Fruit fly (Drosophila melanogaster) whole organism: Measurements from ENCODE around the gene yellow-b.

Experiments
- CG8478 ChIP-seq: fragments of >200 bp; optimal IDR thresholded peaks from 2 replicates; lab custom pipeline; 2018; ENCODE audit warnings: inconsistent platforms
- Dll ChIP-seq: fragments of >200 bp; optimal IDR thresholded peaks from 2 replicates; lab custom pipeline; 2017
- EcR ChIP-seq, 2 experiments: fragments of >200 bp; optimal IDR thresholded peaks; 2 replicates each; lab custom pipeline; 2017; ENCODE audit warnings: missing biosample characterization in 2 of 2, missing genetic modification characterization in 2 of 2, missing genetic modification reagents in 2 of 2
- pan ChIP-seq: fragments of >200 bp; optimal IDR thresholded peaks from 2 replicates; lab custom pipeline; 2017
- psq ChIP-seq: fragments of >200 bp; optimal IDR thresholded peaks from 2 replicates; lab custom pipeline; 2017
- usp ChIP-seq: fragments of >200 bp; optimal IDR thresholded peaks from 2 replicates; lab custom pipeline; 2017; ENCODE audit warnings: missing biosample characterization, missing genetic modification characterization, mixed read lengths

The yellow-b gene

dm6 chr2L:16718446-16719173 is 35.5 kb upstream of the yellow-b start:
- no peak for TF ChIP-seq CG8478 (lab: Kevin White, UChicago)

DNA sequence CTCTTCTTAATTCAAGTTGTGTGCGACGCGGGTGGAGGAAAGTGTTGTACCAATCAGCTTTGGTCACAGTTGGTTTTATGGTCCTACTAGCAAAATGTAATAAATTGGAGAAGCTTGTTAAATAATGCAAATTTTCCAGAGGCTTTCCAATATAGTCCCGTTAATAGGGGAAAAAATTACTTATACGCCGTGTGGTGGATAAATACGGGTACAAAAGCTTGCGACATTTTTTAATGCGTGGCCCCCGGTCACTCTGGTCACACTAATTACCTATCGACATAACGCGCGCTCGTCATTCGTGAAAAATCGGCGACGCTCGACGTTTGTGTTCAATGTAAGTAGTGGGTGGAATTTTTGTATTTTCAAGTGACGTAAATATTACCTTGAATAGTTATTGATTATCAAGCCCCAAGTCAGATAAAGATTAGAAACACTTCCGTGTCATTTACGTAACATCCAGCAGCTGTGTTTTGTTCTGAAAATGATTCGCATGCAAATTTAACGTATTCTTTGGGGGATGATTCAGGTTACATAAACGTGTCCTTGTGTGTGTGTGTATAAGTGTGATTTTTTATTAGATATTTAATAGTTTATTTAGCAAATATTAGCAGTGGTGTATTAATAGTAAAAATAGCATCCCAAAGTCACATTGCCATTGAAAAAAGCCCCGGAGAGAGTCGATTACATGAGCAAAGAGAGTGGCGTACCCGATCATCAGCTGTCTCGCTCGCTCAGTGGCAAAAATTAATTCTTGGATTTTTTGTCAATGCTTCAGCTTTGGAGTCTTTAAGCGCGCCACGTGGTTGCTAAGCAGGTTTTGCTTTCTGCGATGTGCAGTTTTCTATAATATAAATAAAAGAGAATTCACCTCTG is 34.3 kb upstream of the yellow-b start, which contains the start of gene Cyt-c-p:
Cyt-c-p (plus strand) TSS at position 290 of the 873 bp plus-strand sequence.
- TF ChIP-seq EcR (GFP tag; optimal IDR thresholded peaks at IDR 0.05; lab: Kevin White, UChicago) (no peak), CG8478 (lab: Kevin White, UChicago) (no peak), pan (no peak), psq (lab: Kevin White, UChicago) (no peak), usp (GFP tag; lab: Kevin White, UChicago) (no peak), Dll (no peak)

DNA sequence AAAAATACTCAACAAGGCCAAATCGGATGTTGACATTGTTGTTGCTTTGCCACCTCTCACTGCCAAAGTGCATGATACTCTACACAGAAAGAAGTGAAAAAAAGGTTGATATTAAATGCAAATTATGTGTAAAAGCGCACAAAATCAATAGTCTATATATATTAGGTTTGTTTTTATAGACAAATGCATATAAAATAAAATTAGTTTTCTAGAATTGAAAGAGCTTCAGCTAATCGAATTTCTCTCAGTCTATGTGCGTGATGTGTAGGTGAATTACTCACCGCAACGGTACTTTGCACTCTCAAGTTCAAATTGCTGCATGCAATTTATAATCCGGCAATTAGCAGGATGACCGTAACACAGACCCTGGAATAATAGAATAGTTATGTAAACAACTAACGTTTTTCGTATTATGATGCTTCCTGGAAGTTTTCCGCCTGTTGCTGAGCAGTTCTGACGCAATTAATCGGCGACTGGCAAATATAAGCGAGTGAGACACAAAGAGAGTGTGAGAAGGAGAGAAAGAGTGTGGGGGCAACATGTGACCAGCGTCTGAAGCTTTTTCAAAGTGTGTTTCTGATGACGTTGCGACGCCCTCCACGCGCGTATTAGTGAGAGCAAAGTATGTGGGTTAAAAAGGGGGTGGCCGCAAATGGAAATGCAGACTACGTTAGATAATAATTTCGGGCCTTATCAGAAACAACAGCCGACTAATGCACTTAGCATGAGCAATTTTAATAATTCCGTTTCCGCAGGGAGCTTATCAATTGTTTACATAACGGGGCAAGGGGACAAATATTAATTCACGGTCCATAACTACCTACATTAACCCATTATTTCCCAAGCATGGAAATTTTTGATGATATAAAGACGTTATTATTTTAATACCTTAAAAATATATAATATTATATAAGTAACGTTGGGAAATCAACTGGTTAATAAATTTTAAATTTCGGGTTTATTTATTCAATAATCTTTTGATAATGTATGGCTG is 33.1 kb upstream of the yellow-b start:
- TF ChIP-seq Dll (no peak), CG8478 (lab: Kevin White, UChicago) (no peak), pan (no peak), psq (lab: Kevin White, UChicago) (no peak), usp (GFP tag; lab: Kevin White, UChicago) (no peak), EcR (GFP tag; optimal IDR thresholded peaks at IDR 0.05; lab: Kevin White, UChicago) (no peak)

dm6 chr2L:16722596-16722995 is 31.5 kb upstream of the yellow-b start:
- TF ChIP-seq CG8478 (lab: Kevin White, UChicago) (no peak), pan (no peak), usp (GFP tag; lab: Kevin White, UChicago) (no peak), EcR (GFP tag; optimal IDR thresholded peaks at IDR 0.05; lab: Kevin White, UChicago) (no peak), Dll (no peak), psq (lab: Kevin White, UChicago) (no peak)

- TF ChIP-seq psq (lab: Kevin White, UChicago) (no peak), CG8478 (lab: Kevin White, UChicago) (no peak), pan (no peak), usp (GFP tag; lab: Kevin White, UChicago) (no peak), Dll (no peak), EcR (GFP tag; optimal IDR thresholded peaks at IDR 0.05; lab: Kevin White, UChicago) (no peak)
Observed at dm6 chr2L:16727578-16728023, 26.5 kb upstream of the yellow-b start, which contains the start of gene VhaSFD. TSS of gene VhaSFD (minus strand) at chr2L:16727826.

- TF ChIP-seq pan (no peak), usp (GFP tag; lab: Kevin White, UChicago) (no peak), psq (lab: Kevin White, UChicago) (no peak), Dll (no peak), EcR (GFP tag; optimal IDR thresholded peaks at IDR 0.05; lab: Kevin White, UChicago) (no peak), CG8478 (lab: Kevin White, UChicago) (no peak)
Observed at dm6 chr2L:16729556-16729955, 24.6 kb upstream of the yellow-b start, which contains the start of gene Tsen2. TSS of gene Tsen2 (plus strand) at chr2L:16729777.

DNA sequence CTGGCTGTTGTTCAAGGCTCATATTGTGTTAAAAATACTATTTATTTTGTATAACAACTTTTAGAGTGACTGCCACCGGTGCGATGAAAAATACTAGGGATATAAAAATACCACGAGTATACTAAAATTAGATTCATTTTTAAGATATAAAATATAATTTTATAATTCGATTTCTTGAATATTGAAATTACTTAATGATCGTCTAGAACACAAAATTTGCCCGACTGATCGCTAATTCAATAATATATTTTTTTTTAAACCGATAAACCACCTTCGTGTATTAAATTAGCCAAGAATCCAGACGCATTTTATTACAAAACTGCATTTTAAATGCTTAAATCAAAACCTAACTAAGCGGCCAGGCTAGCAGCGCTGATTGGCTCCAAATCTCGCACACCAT is 23.2 kb upstream of the yellow-b start, which contains the start of gene CG17996:
CG17996 (minus strand) TSS at position 101 of the 400 bp plus-strand sequence.
- TF ChIP-seq usp (GFP tag; lab: Kevin White, UChicago), result no peak
- TF ChIP-seq CG8478 (lab: Kevin White, UChicago), result no peak
- TF ChIP-seq Dll, result no peak
- no peak for TF ChIP-seq pan
- no peak for TF ChIP-seq psq (lab: Kevin White, UChicago)
- TF ChIP-seq EcR (GFP tag; optimal IDR thresholded peaks at IDR 0.05; lab: Kevin White, UChicago), result no peak

DNA sequence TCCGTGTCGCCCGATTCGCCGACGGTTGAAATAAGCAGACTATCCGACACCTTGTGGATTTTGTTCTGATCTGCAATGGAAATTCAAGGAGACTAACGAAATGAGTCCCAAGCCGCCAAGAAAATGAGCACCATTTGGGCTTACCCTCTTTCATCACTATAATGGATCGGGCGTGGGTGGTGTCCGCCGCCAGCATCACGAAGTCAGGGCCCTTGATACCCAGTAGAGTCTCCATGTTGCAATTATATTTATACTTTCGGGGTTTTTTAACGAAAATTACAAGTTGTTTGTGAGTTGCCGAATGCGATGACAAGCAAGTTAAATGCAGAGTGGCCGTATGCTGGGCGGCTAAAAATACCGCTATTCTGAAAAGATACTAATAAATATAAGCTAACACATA is 22.3 kb upstream of the yellow-b start, which contains the start of gene Prosbeta4:
Prosbeta4 (minus strand) TSS at position 335 of the 400 bp plus-strand sequence.
- TF ChIP-seq CG8478 (lab: Kevin White, UChicago) (no peak), usp (GFP tag; lab: Kevin White, UChicago) (no peak), pan (no peak), psq (lab: Kevin White, UChicago) (no peak), Dll (no peak), EcR (GFP tag; optimal IDR thresholded peaks at IDR 0.05; lab: Kevin White, UChicago) (no peak)

- TF ChIP-seq EcR (GFP tag; optimal IDR thresholded peaks at IDR 0.05; lab: Kevin White, UChicago) (no peak), CG8478 (lab: Kevin White, UChicago) (no peak), pan (no peak), usp (GFP tag; lab: Kevin White, UChicago) (no peak), Dll (no peak), psq (lab: Kevin White, UChicago) (no peak)
Observed at dm6 chr2L:16732338-16732892, 21.7 kb upstream of the yellow-b start, which contains the start of gene Nubp1. TSS of gene Nubp1 (plus strand) at chr2L:16732550.

DNA sequence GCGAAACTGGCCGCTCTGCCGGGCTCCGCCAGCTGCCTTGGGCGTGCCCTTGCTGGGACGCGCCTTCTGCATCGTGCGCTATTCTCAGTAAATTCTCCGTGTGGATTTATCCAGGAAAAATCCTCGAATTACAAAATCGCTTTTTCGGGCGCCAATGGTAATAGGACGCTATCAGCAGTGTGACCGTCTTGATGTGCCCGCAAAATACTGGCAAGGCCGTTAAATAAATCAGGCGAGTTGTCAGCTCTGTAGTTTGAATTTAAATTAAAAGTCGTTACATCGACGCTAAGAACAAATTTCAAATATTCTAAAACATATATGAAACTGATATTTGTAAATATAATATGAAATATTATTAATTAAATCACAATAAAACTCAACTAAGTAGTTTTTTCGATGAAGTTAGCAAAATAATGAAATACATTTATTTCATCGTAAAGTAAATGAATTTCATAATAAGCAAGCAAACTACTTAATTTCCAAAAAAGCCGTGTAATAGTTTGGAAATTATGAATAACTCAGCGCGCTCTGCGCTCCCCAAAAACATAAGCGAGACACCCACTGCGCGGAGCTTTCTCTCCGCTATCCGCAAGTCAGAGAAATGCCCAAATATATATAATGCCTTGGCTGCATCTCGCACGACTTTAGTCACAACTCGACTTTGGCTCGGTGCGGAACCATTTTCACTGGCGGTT is 15.8 kb upstream of the yellow-b start, which contains the start of the genes glu and ChLD3:
glu (minus strand) TSS at position 183 of the 695 bp plus-strand sequence.
ChLD3 (plus strand) TSS at position 645 of the 695 bp plus-strand sequence.
- TF ChIP-seq usp (GFP tag; lab: Kevin White, UChicago) (no peak), CG8478 (lab: Kevin White, UChicago) (no peak), EcR (GFP tag; optimal IDR thresholded peaks at IDR 0.05; lab: Kevin White, UChicago) (no peak), psq (lab: Kevin White, UChicago) (no peak)
